Fruit fly (Drosophila melanogaster) whole organism, pupa: Measurements from ENCODE around the gene CG15597.

Experiments
- CG13204 ChIP-seq: fragments of 200-800 bp; sonication (Bioruptor generic); optimal IDR thresholded peaks from 2 replicates; lab custom pipeline; 2018; ENCODE audit warnings: missing biosample characterization, mild to moderate bottlenecking, missing genetic modification characterization, moderate library complexity
- CG14655 ChIP-seq: fragments of 200-800 bp; sonication (Bioruptor generic); optimal IDR thresholded peaks from 3 replicates; lab custom pipeline; 2017; ENCODE audit warnings: mild to moderate bottlenecking, missing biosample characterization, missing genetic modification reagents, missing genetic modification characterization
- CG8301 ChIP-seq: fragments of 200-800 bp; sonication (Bioruptor generic); optimal IDR thresholded peaks from 2 replicates; lab custom pipeline; 2018; ENCODE audit warnings: missing biosample characterization, mild to moderate bottlenecking, missing genetic modification characterization
- CG9948 ChIP-seq: fragments of 200-800 bp; sonication (Bioruptor generic); optimal IDR thresholded peaks from 2 replicates; lab custom pipeline; 2018; ENCODE audit warnings: missing biosample characterization, mild to moderate bottlenecking, missing genetic modification characterization, moderate library complexity
- gl ChIP-seq: fragments of 200-800 bp; sonication (Bioruptor generic); optimal IDR thresholded peaks from 2 replicates; lab custom pipeline; 2018; ENCODE audit warnings: missing biosample characterization, mild to moderate bottlenecking, missing genetic modification characterization

- no peak for TF ChIP-seq gl (tag; lab: Kevin White, UChicago)
- no peak for TF ChIP-seq CG8301
- TF ChIP-seq CG13204 (GFP tag; lab: Kevin White, UChicago), result no peak
- no peak for TF ChIP-seq CG14655 (GFP tag; lab: Kevin White, UChicago)
- no peak for TF ChIP-seq CG9948 (tag; lab: Kevin White, UChicago)
These were observed 30.6 kb downstream of the CG15597 start for dm6 chr3R:6254438-6254837.
